Worm (Caenorhabditis elegans) whole organism, mixed stage, embryonic: ENCODE results near the gene hlh-25.

Experiments
- M03D4.4 ChIP-seq: sonication (generic microtip); optimal IDR thresholded peaks from 2 replicates; lab custom pipeline; 2017; ENCODE audit warnings: mild to moderate bottlenecking, missing genetic modification characterization, missing compliant biosample characterization
- bed-3 ChIP-seq: fragments of 200-800 bp; sonication (Bioruptor generic); optimal IDR thresholded peaks from 3 replicates; lab custom pipeline; 2018; ENCODE audit warnings: mild to moderate bottlenecking, missing genetic modification characterization, moderate library complexity, missing compliant biosample characterization
- blmp-1 ChIP-seq: fragments of 150-350 bp; optimal IDR thresholded peaks from 2 replicates; lab custom pipeline; 2014; ENCODE audit warnings: missing biosample characterization, missing genetic modification characterization
- elt-1 ChIP-seq: sonication (generic microtip); optimal IDR thresholded peaks from 2 replicates; lab custom pipeline; 2017; ENCODE audit warnings: missing genetic modification characterization, mild to moderate bottlenecking, missing compliant biosample characterization, antibody characterized with exemption, moderate library complexity, borderline replicate concordance; ENCODE audit not compliant: insufficient read depth
- elt-3 ChIP-seq: fragments of 150-350 bp; optimal IDR thresholded peaks from 2 replicates; lab custom pipeline; 2014; ENCODE audit warnings: missing biosample characterization, missing genetic modification characterization
- lsy-2 ChIP-seq: fragments of 150-350 bp; optimal IDR thresholded peaks from 2 replicates; lab custom pipeline; 2014; ENCODE audit warnings: missing biosample characterization, missing genetic modification characterization
- nhr-28 ChIP-seq: fragments of 150-350 bp; optimal IDR thresholded peaks from 2 replicates; lab custom pipeline; 2014; ENCODE audit warnings: missing biosample characterization, missing genetic modification characterization
- pha-4 ChIP-seq: fragments of 150-350 bp; optimal IDR thresholded peaks from 2 replicates; lab custom pipeline; 2018; ENCODE audit warnings: missing biosample characterization, missing genetic modification reagents, missing genetic modification characterization
- snpc-4 ChIP-seq: fragments of 150-350 bp; optimal IDR thresholded peaks from 2 replicates; lab custom pipeline; 2014; ENCODE audit warnings: missing biosample characterization, missing genetic modification characterization
- unc-39 ChIP-seq: fragments of 150-350 bp; optimal IDR thresholded peaks from 2 replicates; lab custom pipeline; 2014; ENCODE audit warnings: missing biosample characterization, missing genetic modification characterization
- unc-62 ChIP-seq: fragments of 150-350 bp; optimal IDR thresholded peaks from 2 replicates; lab custom pipeline; 2014; ENCODE audit warnings: missing biosample characterization, missing genetic modification reagents, missing genetic modification characterization
- ztf-11 ChIP-seq: fragments of 150-350 bp; optimal IDR thresholded peaks from 2 replicates; lab custom pipeline; 2014; ENCODE audit warnings: missing biosample characterization, missing genetic modification characterization

- no peak for TF ChIP-seq unc-62 (GFP tag; lab: Kevin White, UChicago)
- no peak for TF ChIP-seq lsy-2 (tag; lab: Kevin White, UChicago)
- TF ChIP-seq snpc-4 (tag; lab: Kevin White, UChicago): no peak
- no peak for TF ChIP-seq bed-3 (GFP tag; lab: Kevin White, UChicago)
- TF ChIP-seq elt-3 (tag; lab: Kevin White, UChicago): no peak
- TF ChIP-seq M03D4.4 (tag; lab: Kevin White, UChicago): no peak
- TF ChIP-seq elt-1: no peak
- TF ChIP-seq unc-39 (tag; lab: Kevin White, UChicago): no peak
- no peak for TF ChIP-seq pha-4 (tag; lab: Kevin White, UChicago)
- no peak for TF ChIP-seq ztf-11 (tag; lab: Kevin White, UChicago)
- TF ChIP-seq nhr-28 (tag; lab: Kevin White, UChicago): no peak
- no peak for TF ChIP-seq blmp-1 (tag; lab: Kevin White, UChicago)
These were observed 2.0 kb downstream of the hlh-25 start for ce11 chrII:5537078-5537477.
